Worm (Caenorhabditis elegans): ENCODE measurements around the gene ttr-10.

DNA sequence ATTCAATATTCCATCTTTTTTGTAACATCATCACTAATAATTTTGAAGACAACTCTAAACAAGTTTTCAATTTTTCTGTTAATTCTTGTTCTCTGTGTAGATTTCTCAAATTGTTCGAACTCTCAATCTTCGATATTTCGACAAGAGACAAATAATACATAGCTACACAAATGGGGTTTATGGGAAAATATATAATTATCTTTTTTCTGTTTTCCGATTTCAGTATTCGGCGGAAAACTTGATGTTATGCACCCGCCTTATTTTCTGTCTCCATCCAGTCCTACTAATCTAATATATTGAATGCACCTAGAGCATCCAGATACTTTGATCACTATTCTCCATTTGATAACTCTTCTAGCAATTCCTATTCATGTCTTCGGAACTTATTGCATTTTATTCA, 14.7 kb downstream of the ttr-10 start, which contains the start of gene srh-268:
- no peak for TF ChIP-seq nhr-77 (tag; optimal IDR thresholded peaks at IDR 0.05)
- no peak for TF ChIP-seq Y116A8C.19 (tag; optimal IDR thresholded peaks at IDR 0.05; ENCODE audit: borderline replicate concordance)
- no peak for TF ChIP-seq ceh-82 (tag; optimal IDR thresholded peaks at IDR 0.05)
- no peak for TF ChIP-seq xbp-1 (tag; optimal IDR thresholded peaks at IDR 0.05)
- TF ChIP-seq nhr-84 (tag; optimal IDR thresholded peaks at IDR 0.05): no peak
- no peak for TF ChIP-seq ama-1 (optimal IDR thresholded peaks at IDR 0.05)
